Fruit fly (Drosophila melanogaster): ENCODE data around the gene CG7208.

Gene CG7208

DNA sequence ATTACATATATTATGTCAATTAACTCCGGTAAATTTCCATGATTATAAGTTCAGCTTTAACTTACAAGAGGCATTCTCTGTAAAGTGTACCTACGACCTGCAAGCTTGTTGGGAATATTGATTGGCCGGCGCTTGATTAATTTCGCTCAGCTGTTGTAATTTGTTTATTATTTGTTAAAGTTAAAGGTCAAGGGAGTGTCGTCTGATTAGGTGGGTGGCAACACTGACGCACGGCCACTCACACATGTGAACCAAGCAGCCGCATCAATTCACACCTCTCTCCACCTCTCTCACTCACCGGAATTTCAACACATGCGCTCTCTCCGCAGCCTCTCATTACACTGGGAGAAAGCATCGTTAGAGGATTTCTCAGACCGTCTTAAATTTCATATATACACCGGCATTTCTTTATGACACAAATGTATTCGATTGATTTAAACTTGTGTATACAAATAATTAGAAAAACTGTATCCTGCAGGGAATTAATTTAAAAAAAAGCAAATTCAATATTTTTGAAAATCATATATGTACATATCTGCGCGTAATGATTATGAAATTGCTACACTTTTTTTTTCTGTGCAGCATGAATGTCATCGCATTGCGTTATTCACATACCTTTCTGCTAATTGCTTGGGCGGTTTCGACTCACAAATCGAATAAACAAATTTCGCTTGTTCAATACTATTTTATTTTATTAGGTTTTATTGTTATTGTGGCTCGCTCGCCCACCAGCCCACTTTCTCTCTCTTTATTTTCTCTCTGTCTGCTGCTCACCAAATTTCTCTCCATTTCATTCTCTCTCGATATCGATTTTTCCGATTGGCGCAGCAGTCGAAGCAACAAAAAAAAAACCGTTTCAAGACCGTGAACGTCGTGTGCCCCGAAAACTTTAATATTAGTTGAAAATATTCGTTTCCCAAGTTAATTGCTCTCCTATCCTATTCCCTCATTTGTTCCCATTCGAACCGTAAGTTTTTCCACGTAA lies 13.2 kb downstream of the CG7208 start (continued):
- TF ChIP-seq fkh (GFP tag; optimal IDR thresholded peaks at IDR 0.05) (no peak), CG8632 (GFP tag; optimal IDR thresholded peaks at IDR 0.05) (peak; percentile 65), Eip93F (GFP tag; optimal IDR thresholded peaks at IDR 0.05) (no peak), esn (GFP tag; optimal IDR thresholded peaks at IDR 0.05) (peak; percentile 85), CG11902 (GFP tag; optimal IDR thresholded peaks at IDR 0.05) (peak; percentile 50), CG6792 (GFP tag; optimal IDR thresholded peaks at IDR 0.05) (peak; percentile 66), CG9139 (GFP tag; optimal IDR thresholded peaks at IDR 0.05) (no peak), CG16779 (tag; optimal IDR thresholded peaks at IDR 0.05) (peak; percentile 71), Ets21C (GFP tag; optimal IDR thresholded peaks at IDR 0.05) (peak; percentile 72), Blimp-1 (GFP tag; optimal IDR thresholded peaks at IDR 0.05) (peak; percentile 47), OdsH (GFP tag; optimal IDR thresholded peaks at IDR 0.05) (peak; percentile 84), cyc (GFP tag; optimal IDR thresholded peaks at IDR 0.05) (peak; percentile 82), Smox (GFP tag; optimal IDR thresholded peaks at IDR 0.05) (no peak), Eip75B (GFP tag; optimal IDR thresholded peaks at IDR 0.05) (no peak), net (GFP tag; optimal IDR thresholded peaks at IDR 0.05) (peak; percentile 81), acj6 (GFP tag; optimal IDR thresholded peaks at IDR 0.05) (peak; percentile 82), dsx (GFP tag; optimal IDR thresholded peaks at IDR 0.05; ENCODE audit: poor library complexity, severe bottlenecking) (no peak), salr (GFP tag; optimal IDR thresholded peaks at IDR 0.05) (peak in 1 of 2 experiments; percentile 87), CG15336 (GFP tag; IDR thresholded peaks at IDR 0.05) (peak; percentile 85), Eip78C (GFP tag) (peak; percentile 96), Met (GFP tag; optimal IDR thresholded peaks at IDR 0.05) (no peak), lz (GFP tag; optimal IDR thresholded peaks at IDR 0.05) (peak; percentile 79), CG8319 (GFP tag; optimal IDR thresholded peaks at IDR 0.05) (peak; percentile 50), achi (GFP tag; optimal IDR thresholded peaks at IDR 0.05) (no peak), fd85E (GFP tag; optimal IDR thresholded peaks at IDR 0.05) (no peak), CG4318 (GFP tag; optimal IDR thresholded peaks at IDR 0.05) (peak; percentile 79), Sox102F (GFP tag; optimal IDR thresholded peaks at IDR 0.05) (no peak), CG7368 (GFP tag; optimal IDR thresholded peaks at IDR 0.05) (no peak), CG10669 (GFP tag; optimal IDR thresholded peaks at IDR 0.05) (no peak), Hr4 (GFP tag; optimal IDR thresholded peaks at IDR 0.05) (peak; percentile 92), CG6163 (GFP tag; IDR thresholded peaks at IDR 0.05) (peak; percentile 74), CG6808 (GFP tag; optimal IDR thresholded peaks at IDR 0.05) (no peak), Hr39 (GFP tag; optimal IDR thresholded peaks at IDR 0.05) (peak; percentile 75), CG11762 (GFP tag; optimal IDR thresholded peaks at IDR 0.05; ENCODE audit: insufficient read depth) (peak; percentile 70)

dm6 chr3R:18169982-18170531 lies 15.5 kb downstream of the CG7208 start:
- TF ChIP-seq fkh (GFP tag; optimal IDR thresholded peaks at IDR 0.05) (peak; percentile 8), fd59A (GFP tag; optimal IDR thresholded peaks at IDR 0.05) (no peak), OdsH (GFP tag; optimal IDR thresholded peaks at IDR 0.05) (no peak), dac (GFP tag; optimal IDR thresholded peaks at IDR 0.05) (no peak), CG15336 (GFP tag; IDR thresholded peaks at IDR 0.05) (peak; percentile 28; the same call in 1 of the 2 replicates), Eip78C (GFP tag) (peak; percentile 10), CG10631 (GFP tag; optimal IDR thresholded peaks at IDR 0.05) (no peak), vri (GFP tag; optimal IDR thresholded peaks at IDR 0.05) (peak; percentile 51), CG8119 (GFP tag; IDR thresholded peaks at IDR 0.05) (peak; percentile 21; the same call in 1 of the 3 replicates), eg (GFP tag; IDR thresholded peaks at IDR 0.05) (peak; percentile 20; the same call in 1 of the 3 replicates), Sox14 (GFP tag; optimal IDR thresholded peaks at IDR 0.05) (no peak)
